Fruit fly (Drosophila melanogaster) whole organism: ENCODE results near the gene CG11241.

Experiments
- CG8478 ChIP-seq: fragments of >200 bp; optimal IDR thresholded peaks from 2 replicates; lab custom pipeline; 2018; ENCODE audit warnings: inconsistent platforms
- Dll ChIP-seq: fragments of >200 bp; optimal IDR thresholded peaks from 2 replicates; lab custom pipeline; 2017
- EcR ChIP-seq, 2 experiments: fragments of >200 bp; optimal IDR thresholded peaks; 2 replicates each; lab custom pipeline; 2017; ENCODE audit warnings: missing biosample characterization in 2 of 2, missing genetic modification characterization in 2 of 2, missing genetic modification reagents in 2 of 2
- pan ChIP-seq: fragments of >200 bp; optimal IDR thresholded peaks from 2 replicates; lab custom pipeline; 2017
- psq ChIP-seq: fragments of >200 bp; optimal IDR thresholded peaks from 2 replicates; lab custom pipeline; 2017
- usp ChIP-seq: fragments of >200 bp; optimal IDR thresholded peaks from 2 replicates; lab custom pipeline; 2017; ENCODE audit warnings: missing biosample characterization, missing genetic modification characterization, mixed read lengths

CG11241 gene

dm6 chr3L:22737732-22738611 is at the start of gene CG11241:
Gene CG11241 (minus strand): TSS chr3L:22738420.
- TF ChIP-seq Dll (lab: Kevin White, UChicago) = no peak
- TF ChIP-seq pan (lab: Kevin White, UChicago) = no peak
- TF ChIP-seq psq (lab: Kevin White, UChicago) = no peak
- no peak for TF ChIP-seq usp (GFP tag; lab: Kevin White, UChicago)
- no peak for TF ChIP-seq CG8478
- no peak for TF ChIP-seq EcR (GFP tag; optimal IDR thresholded peaks at IDR 0.05; lab: Kevin White, UChicago)

dm6 chr3L:22774479-22774878 is 36.3 kb upstream of the CG11241 start:
- TF ChIP-seq EcR (GFP tag; optimal IDR thresholded peaks at IDR 0.05; lab: Kevin White, UChicago) = no peak
- no peak for TF ChIP-seq Dll (lab: Kevin White, UChicago)
- no peak for TF ChIP-seq CG8478
- no peak for TF ChIP-seq pan (lab: Kevin White, UChicago)
- no peak for TF ChIP-seq usp (GFP tag; lab: Kevin White, UChicago)
- no peak for TF ChIP-seq psq (lab: Kevin White, UChicago)

dm6 chr3L:22773383-22773873 is 35.2 kb upstream of the CG11241 start:
- TF ChIP-seq psq (lab: Kevin White, UChicago) = no peak
- no peak for TF ChIP-seq EcR (GFP tag; optimal IDR thresholded peaks at IDR 0.05; lab: Kevin White, UChicago)
- TF ChIP-seq usp (GFP tag; lab: Kevin White, UChicago) = no peak

- TF ChIP-seq EcR (GFP tag; optimal IDR thresholded peaks at IDR 0.05; lab: Kevin White, UChicago) (no peak), CG8478 (no peak), pan (lab: Kevin White, UChicago) (no peak), Dll (lab: Kevin White, UChicago) (no peak), usp (GFP tag; lab: Kevin White, UChicago) (no peak), psq (lab: Kevin White, UChicago) (no peak)
Observed at dm6 chr3L:22749987-22750386, 11.8 kb upstream of the CG11241 start.

- no peak for TF ChIP-seq usp (GFP tag; lab: Kevin White, UChicago)
- TF ChIP-seq psq (lab: Kevin White, UChicago) = no peak
- TF ChIP-seq CG8478 = no peak
- TF ChIP-seq EcR (GFP tag; optimal IDR thresholded peaks at IDR 0.05; lab: Kevin White, UChicago) = no peak
- no peak for TF ChIP-seq Dll (lab: Kevin White, UChicago)
Observed at dm6 chr3L:22749147-22749550, 10.9 kb upstream of the CG11241 start, which contains the start of gene SPoCk. Gene SPoCk (plus strand): TSS chr3L:22749444.

- TF ChIP-seq CG8478 (no peak), EcR (GFP tag; optimal IDR thresholded peaks at IDR 0.05; lab: Kevin White, UChicago) (no peak), usp (GFP tag; lab: Kevin White, UChicago) (no peak), pan (lab: Kevin White, UChicago) (no peak), psq (lab: Kevin White, UChicago) (no peak), Dll (lab: Kevin White, UChicago) (no peak)
Observed at dm6 chr3L:22742945-22743582, 4.8 kb upstream of the CG11241 start.

dm6 chr3L:22742121-22742531 is 3.9 kb upstream of the CG11241 start:
- TF ChIP-seq psq (lab: Kevin White, UChicago) (no peak), CG8478 (no peak), EcR (GFP tag; optimal IDR thresholded peaks at IDR 0.05; lab: Kevin White, UChicago) (no peak), usp (GFP tag; lab: Kevin White, UChicago) (no peak), Dll (lab: Kevin White, UChicago) (no peak), pan (lab: Kevin White, UChicago) (no peak)

dm6 chr3L:22741389-22742120 is 3.3 kb upstream of the CG11241 start, which contains the start of gene CG7369:
Gene CG7369 (plus strand): TSS chr3L:22741793.
- TF ChIP-seq pan (lab: Kevin White, UChicago) = no peak
- TF ChIP-seq CG8478 = no peak
- TF ChIP-seq Dll (lab: Kevin White, UChicago) = no peak
- TF ChIP-seq EcR (GFP tag; optimal IDR thresholded peaks at IDR 0.05; lab: Kevin White, UChicago) = no peak
- no peak for TF ChIP-seq usp (GFP tag; lab: Kevin White, UChicago)
- no peak for TF ChIP-seq psq (lab: Kevin White, UChicago)

dm6 chr3L:22733607-22734006 is 4.6 kb downstream of the CG11241 start:
- TF ChIP-seq CG8478 (no peak), Dll (lab: Kevin White, UChicago) (no peak), EcR (GFP tag; optimal IDR thresholded peaks at IDR 0.05; lab: Kevin White, UChicago) (no peak), psq (lab: Kevin White, UChicago) (no peak), pan (lab: Kevin White, UChicago) (no peak), usp (GFP tag; lab: Kevin White, UChicago) (no peak)

- TF ChIP-seq CG8478 (no peak), Dll (lab: Kevin White, UChicago) (no peak), EcR (GFP tag; optimal IDR thresholded peaks at IDR 0.05; lab: Kevin White, UChicago) (no peak), pan (lab: Kevin White, UChicago) (no peak), psq (lab: Kevin White, UChicago) (no peak), usp (GFP tag; lab: Kevin White, UChicago) (no peak)
Observed at dm6 chr3L:22731393-22731792, 6.8 kb downstream of the CG11241 start.

- no peak for TF ChIP-seq usp (GFP tag; lab: Kevin White, UChicago)
- TF ChIP-seq CG8478 = no peak
- no peak for TF ChIP-seq Dll (lab: Kevin White, UChicago)
- TF ChIP-seq psq (lab: Kevin White, UChicago) = no peak
- no peak for TF ChIP-seq pan (lab: Kevin White, UChicago)
- no peak for TF ChIP-seq EcR (GFP tag; optimal IDR thresholded peaks at IDR 0.05; lab: Kevin White, UChicago)
Observed at dm6 chr3L:22729466-22729865, 8.8 kb downstream of the CG11241 start, which contains the start of gene CG32454. Gene CG32454 (plus strand): TSS chr3L:22729766.
